Worm (Caenorhabditis elegans) whole organism, L1 larva: ENCODE measurements around the gene cdc-50.B.

ENCODE experiments used
- C34B4.2 ChIP-seq: sonication (generic microtip); optimal IDR thresholded peaks from 2 replicates; lab custom pipeline; 2017; ENCODE audit warnings: mild to moderate bottlenecking, missing genetic modification characterization, missing compliant biosample characterization
- F16B12.6 ChIP-seq: fragments of 150-350 bp; optimal IDR thresholded peaks from 2 replicates; lab custom pipeline; 2014; ENCODE audit warnings: missing biosample characterization, missing genetic modification characterization
- Y116A8C.19 ChIP-seq: sonication (generic microtip); optimal IDR thresholded peaks from 2 replicates; lab custom pipeline; 2016; ENCODE audit warnings: missing compliant biosample characterization, missing genetic modification characterization, borderline replicate concordance
- aha-1 ChIP-seq: fragments of 150-350 bp; optimal IDR thresholded peaks from 2 replicates; lab custom pipeline; 2014; ENCODE audit warnings: missing biosample characterization, missing genetic modification characterization
- alr-1 ChIP-seq: fragments of 200-800 bp; sonication (Bioruptor generic); optimal IDR thresholded peaks from 2 replicates; lab custom pipeline; 2018; ENCODE audit warnings: borderline replicate concordance, mild to moderate bottlenecking, missing genetic modification characterization, missing compliant biosample characterization
- aly-2 ChIP-seq: fragments of 150-350 bp; optimal IDR thresholded peaks from 2 replicates; lab custom pipeline; 2014; ENCODE audit warnings: missing biosample characterization, missing genetic modification characterization
- ama-1 ChIP-seq: fragments of 150-350 bp; optimal IDR thresholded peaks from 2 replicates; lab custom pipeline; 2014
- blmp-1 ChIP-seq: fragments of 150-350 bp; optimal IDR thresholded peaks from 2 replicates; lab custom pipeline; 2014; ENCODE audit warnings: missing biosample characterization, missing genetic modification characterization
- ceh-63 ChIP-seq: fragments of 200-800 bp; sonication (Bioruptor generic); optimal IDR thresholded peaks from 2 replicates; lab custom pipeline; 2018; ENCODE audit warnings: mild to moderate bottlenecking, missing genetic modification characterization, missing compliant biosample characterization
- ceh-8 ChIP-seq: fragments of 200-800 bp; sonication (Bioruptor generic); optimal IDR thresholded peaks from 2 replicates; lab custom pipeline; 2018; ENCODE audit warnings: mild to moderate bottlenecking, missing genetic modification characterization, moderate library complexity, missing compliant biosample characterization
- ceh-82 ChIP-seq, 3 experiments: fragments of 150-350 bp in 1 of 3; sonication (generic microtip) in 2 of 3; optimal IDR thresholded peaks; 2 replicates each; lab custom pipeline; 2014 to 2017; ENCODE audit warnings: missing biosample characterization in 3 of 3, missing genetic modification characterization in 3 of 3
- ces-1 ChIP-seq: fragments of 150-350 bp; optimal IDR thresholded peaks from 2 replicates; lab custom pipeline; 2014; ENCODE audit warnings: missing biosample characterization, missing genetic modification reagents, missing genetic modification characterization
- dpl-1 ChIP-seq, 3 experiments: fragments of 150-350 bp in 2 of 3; sonication (generic microtip) in 1 of 3; optimal IDR thresholded peaks; 2 replicates each; lab custom pipeline; 2014 to 2017; ENCODE audit warnings: missing biosample characterization in 3 of 3, missing genetic modification characterization in 3 of 3, missing genetic modification reagents in 3 of 3
- efl-1 ChIP-seq, 4 experiments: fragments of 150-350 bp; optimal IDR thresholded peaks in 3 of 4; peaks in 1 of 4; 1 replicate in 1 of 4; 2 replicates in 3 of 4; lab custom pipeline; 2014; ENCODE audit warnings: missing biosample characterization in 2 of 4, missing genetic modification characterization in 2 of 4, missing genetic modification reagents in 2 of 4
- elt-2 ChIP-seq: sonication (generic microtip); optimal IDR thresholded peaks from 2 replicates; lab custom pipeline; 2016; ENCODE audit warnings: missing genetic modification characterization, mild to moderate bottlenecking, inconsistent platforms, missing compliant biosample characterization, missing genetic modification reagents
- elt-3 ChIP-seq, 6 experiments: fragments of 150-350 bp in 1 of 6; sonication (generic microtip); optimal IDR thresholded peaks; 2 replicates each; lab custom pipeline; 2017 to 2018; ENCODE audit warnings: missing biosample characterization in 6 of 6, missing genetic modification characterization in 6 of 6, inconsistent platforms in 1 of 6
- ets-5 ChIP-seq: fragments of 200-800 bp; sonication (Bioruptor generic); IDR thresholded peaks from 2 replicates; pipeline ENCODE4 v1.3.6; 2022; ENCODE audit warnings: missing genetic modification characterization, missing compliant biosample characterization
- fkh-4 ChIP-seq: sonication (generic microtip); optimal IDR thresholded peaks from 2 replicates; lab custom pipeline; 2016; ENCODE audit warnings: missing compliant biosample characterization, missing genetic modification characterization, borderline replicate concordance
- grh-1 ChIP-seq: fragments of 200-800 bp; sonication (Bioruptor generic); IDR thresholded peaks from 2 replicates; pipeline ENCODE4 v1.3.6; 2022; ENCODE audit warnings: missing genetic modification reagents, missing genetic modification characterization, missing compliant biosample characterization
- hlh-17 ChIP-seq: fragments of 200-800 bp; sonication (Bioruptor generic); optimal IDR thresholded peaks from 2 replicates; lab custom pipeline; 2018; ENCODE audit warnings: missing genetic modification characterization, mild to moderate bottlenecking, missing compliant biosample characterization, moderate library complexity, borderline replicate concordance
- hpl-2 ChIP-seq: fragments of 150-350 bp; optimal IDR thresholded peaks from 2 replicates; lab custom pipeline; 2014; ENCODE audit warnings: missing biosample characterization, missing genetic modification reagents, missing genetic modification characterization
- irx-1 ChIP-seq: sonication (generic microtip); optimal IDR thresholded peaks from 2 replicates; lab custom pipeline; 2016; ENCODE audit warnings: missing genetic modification characterization, missing compliant biosample characterization
- jun-1 ChIP-seq: fragments of 150-350 bp; optimal IDR thresholded peaks from 2 replicates; lab custom pipeline; 2014; ENCODE audit warnings: missing biosample characterization, missing genetic modification reagents, missing genetic modification characterization
- lin-14 ChIP-seq: fragments of 200-800 bp; sonication (Bioruptor generic); optimal IDR thresholded peaks from 2 replicates; lab custom pipeline; 2018; ENCODE audit warnings: mild to moderate bottlenecking, missing genetic modification characterization, moderate library complexity, missing compliant biosample characterization
- lin-35 ChIP-seq, 2 experiments: fragments of 150-350 bp; optimal IDR thresholded peaks; 2 replicates each; lab custom pipeline; 2014; ENCODE audit warnings: missing biosample characterization in 2 of 2, missing genetic modification characterization in 2 of 2, missing genetic modification reagents in 2 of 2
- lsy-2 ChIP-seq, 2 experiments: fragments of 150-350 bp; optimal IDR thresholded peaks; 2 replicates each; lab custom pipeline; 2014; ENCODE audit warnings: missing biosample characterization in 2 of 2, missing genetic modification characterization in 2 of 2
- mab-9 ChIP-seq: fragments of 200-800 bp; sonication (Bioruptor generic); IDR thresholded peaks from 2 replicates; pipeline ENCODE4 v1.3.6; 2022; ENCODE audit warnings: missing genetic modification reagents, missing genetic modification characterization, missing compliant biosample characterization
- mdl-1 ChIP-seq, 2 experiments: fragments of 150-350 bp; optimal IDR thresholded peaks; 2 replicates each; lab custom pipeline; 2014 to 2017; ENCODE audit warnings: missing biosample characterization in 2 of 2, missing genetic modification characterization in 2 of 2, inconsistent platforms in 1 of 2
- mef-2 ChIP-seq: fragments of 150-350 bp; optimal IDR thresholded peaks from 2 replicates; lab custom pipeline; 2014; ENCODE audit warnings: missing biosample characterization, missing genetic modification characterization
- nhr-12 ChIP-seq: sonication (generic microtip); optimal IDR thresholded peaks from 2 replicates; lab custom pipeline; 2017; ENCODE audit warnings: missing biosample characterization, missing genetic modification characterization
- nhr-19 ChIP-seq: fragments of 200-800 bp; sonication (Bioruptor generic); conservative IDR thresholded peaks from 2 replicates; pipeline ENCODE4 v1.3.6; 2022; ENCODE audit warnings: missing genetic modification characterization, missing compliant biosample characterization
- nhr-237 ChIP-seq: fragments of 150-350 bp; optimal IDR thresholded peaks from 2 replicates; lab custom pipeline; 2014; ENCODE audit warnings: missing biosample characterization, missing genetic modification characterization
- nhr-28 ChIP-seq: fragments of 150-350 bp; optimal IDR thresholded peaks from 2 replicates; lab custom pipeline; 2014; ENCODE audit warnings: missing biosample characterization, missing genetic modification characterization
- nhr-76 ChIP-seq: sonication (generic microtip); optimal IDR thresholded peaks from 2 replicates; lab custom pipeline; 2017; ENCODE audit warnings: missing biosample characterization, missing genetic modification characterization
- nhr-77 ChIP-seq: fragments of 150-350 bp; optimal IDR thresholded peaks from 2 replicates; lab custom pipeline; 2014; ENCODE audit warnings: missing biosample characterization, missing genetic modification characterization
- nhr-84 ChIP-seq: sonication (generic microtip); optimal IDR thresholded peaks from 2 replicates; lab custom pipeline; 2017; ENCODE audit warnings: missing biosample characterization, missing genetic modification characterization
- nhr-90 ChIP-seq: sonication (generic microtip); optimal IDR thresholded peaks from 2 replicates; lab custom pipeline; 2016; ENCODE audit warnings: mild to moderate bottlenecking, missing genetic modification characterization, missing compliant biosample characterization; ENCODE audit not compliant: poor library complexity
- pag-3 ChIP-seq: sonication (generic microtip); optimal IDR thresholded peaks from 2 replicates; lab custom pipeline; 2017; ENCODE audit warnings: missing genetic modification characterization, mild to moderate bottlenecking, missing compliant biosample characterization, antibody characterized with exemption, borderline replicate concordance; ENCODE audit not compliant: insufficient read depth
- skn-1 ChIP-seq: fragments of 150-350 bp; optimal IDR thresholded peaks from 2 replicates; lab custom pipeline; 2014; ENCODE audit warnings: missing biosample characterization, missing genetic modification characterization
- snu-23 ChIP-seq: sonication (generic microtip); optimal IDR thresholded peaks from 2 replicates; lab custom pipeline; 2016; ENCODE audit warnings: missing genetic modification characterization, missing compliant biosample characterization
- sptf-1 ChIP-seq: fragments of 150-350 bp; optimal IDR thresholded peaks from 2 replicates; lab custom pipeline; 2014; ENCODE audit warnings: missing biosample characterization, missing genetic modification characterization
- tbx-2 ChIP-seq: sonication (generic microtip); optimal IDR thresholded peaks from 2 replicates; lab custom pipeline; 2016; ENCODE audit warnings: missing genetic modification characterization, missing compliant biosample characterization
- tlp-1 ChIP-seq: fragments of 150-350 bp; optimal IDR thresholded peaks from 2 replicates; lab custom pipeline; 2014; ENCODE audit warnings: missing biosample characterization, missing genetic modification characterization
- unc-130 ChIP-seq: fragments of 150-350 bp; optimal IDR thresholded peaks from 2 replicates; lab custom pipeline; 2017; ENCODE audit warnings: missing biosample characterization, missing genetic modification characterization, inconsistent platforms
- unc-62 ChIP-seq: fragments of 150-350 bp; optimal IDR thresholded peaks from 2 replicates; lab custom pipeline; 2014; ENCODE audit warnings: missing biosample characterization, missing genetic modification reagents, missing genetic modification characterization
- unc-86 ChIP-seq: sonication (generic microtip); optimal IDR thresholded peaks from 2 replicates; lab custom pipeline; 2016; ENCODE audit warnings: missing genetic modification characterization, missing compliant biosample characterization
- unc-98 ChIP-seq: fragments of 200-800 bp; sonication (Bioruptor generic); IDR thresholded peaks from 2 replicates; pipeline ENCODE4 v1.3.6; 2022; ENCODE audit warnings: missing genetic modification characterization, missing compliant biosample characterization
- zag-1 ChIP-seq: fragments of 150-350 bp; optimal IDR thresholded peaks from 2 replicates; lab custom pipeline; 2014; ENCODE audit warnings: missing biosample characterization, missing genetic modification characterization
- ztf-11 ChIP-seq, 2 experiments: sonication (generic microtip); optimal IDR thresholded peaks; 2 replicates each; lab custom pipeline; 2016 to 2017; ENCODE audit warnings: missing genetic modification characterization in 2 of 2, missing biosample characterization in 1 of 2, missing compliant biosample characterization in 1 of 2
- ztf-4 ChIP-seq: fragments of 150-350 bp; optimal IDR thresholded peaks from 2 replicates; lab custom pipeline; 2014; ENCODE audit warnings: missing biosample characterization, missing genetic modification characterization

Gene cdc-50.B

ce11 chrIV:8757729-8758128 lies 6.9 kb upstream of the cdc-50.B start (continued):
- TF ChIP-seq tlp-1: no peak
- no peak for TF ChIP-seq F16B12.6 (tag; lab: Kevin White, UChicago)
- TF ChIP-seq ztf-4: no peak
- TF ChIP-seq jun-1 (tag; lab: Kevin White, UChicago): no peak
- peak; percentile 69 for TF ChIP-seq elt-2 (tag; lab: Kevin White, UChicago)
- TF ChIP-seq ztf-11 (tag; optimal IDR thresholded peaks at IDR 0.05; lab: Kevin White, UChicago): no peak
- TF ChIP-seq mef-2 (tag; lab: Kevin White, UChicago): no peak
- no peak for TF ChIP-seq mdl-1 (tag; optimal IDR thresholded peaks at IDR 0.05; lab: Kevin White, UChicago)
- peak in 1 of 3 experiments; percentile 10 for TF ChIP-seq ceh-82 (tag; optimal IDR thresholded peaks at IDR 0.05; lab: Kevin White, UChicago)
- TF ChIP-seq pag-3 (tag; lab: Kevin White, UChicago): no peak
- TF ChIP-seq nhr-28 (tag; lab: Kevin White, UChicago): no peak
- no peak for TF ChIP-seq C34B4.2
- peak; percentile 31 for TF ChIP-seq unc-130 (tag; lab: Kevin White, UChicago)
- TF ChIP-seq nhr-19 (GFP tag; lab: Robert Waterston, UW): no peak
- peak; percentile 78 for TF ChIP-seq lin-14 (GFP tag; lab: Kevin White, UChicago)
- no peak for TF ChIP-seq nhr-84 (tag; lab: Kevin White, UChicago)
- TF ChIP-seq skn-1 (tag; lab: Kevin White, UChicago): no peak
- no peak for TF ChIP-seq elt-3 (tag; optimal IDR thresholded peaks at IDR 0.05; lab: Kevin White, UChicago)
- no peak for TF ChIP-seq ces-1
- TF ChIP-seq lsy-2 (tag; optimal IDR thresholded peaks at IDR 0.05; lab: Kevin White, UChicago): peak in 1 of 2 experiments; percentile 38
- TF ChIP-seq sptf-1: no peak
- no peak for TF ChIP-seq unc-86 (tag; lab: Kevin White, UChicago)
- TF ChIP-seq hpl-2 (GFP tag; lab: Kevin White, UChicago): no peak
- no peak for TF ChIP-seq ama-1
- TF ChIP-seq grh-1: no peak
- TF ChIP-seq blmp-1 (tag; lab: Kevin White, UChicago): no peak
- TF ChIP-seq fkh-4 (tag; lab: Kevin White, UChicago): no peak
- no peak for TF ChIP-seq ceh-63

ce11 chrIV:8758620-8759019 lies 6.0 kb upstream of the cdc-50.B start:
- peak in 1 of 3 experiments; percentile 28 for TF ChIP-seq dpl-1 (GFP tag; optimal IDR thresholded peaks at IDR 0.05; lab: Kevin White, UChicago)
- no peak for TF ChIP-seq nhr-12 (tag; lab: Kevin White, UChicago)
- no peak for TF ChIP-seq aly-2 (tag; lab: Kevin White, UChicago)
- TF ChIP-seq nhr-84 (tag; lab: Kevin White, UChicago): no peak
- TF ChIP-seq mab-9 (GFP tag; lab: Robert Waterston, UW): no peak
- TF ChIP-seq irx-1 (tag; lab: Kevin White, UChicago): peak; percentile 43
- TF ChIP-seq Y116A8C.19 (tag; lab: Kevin White, UChicago): no peak
- no peak for TF ChIP-seq tbx-2 (tag; lab: Kevin White, UChicago)
- no peak for TF ChIP-seq nhr-77 (tag; lab: Kevin White, UChicago)
- TF ChIP-seq efl-1 (optimal IDR thresholded peaks at IDR 0.05; lab: Kevin White, UChicago): peak; percentile 38 to 50
- peak in 1 of 2 experiments; percentile 13 for TF ChIP-seq efl-1 (GFP tag; optimal IDR thresholded peaks at IDR 0.05 in 1 of 2; lab: Kevin White, UChicago)
- TF ChIP-seq snu-23: peak; percentile 21
- no peak for TF ChIP-seq ztf-4
- no peak for TF ChIP-seq nhr-237 (tag; lab: Kevin White, UChicago)
- TF ChIP-seq lin-35 (GFP tag; optimal IDR thresholded peaks at IDR 0.05; lab: Kevin White, UChicago): peak in 1 of 2 experiments; percentile 43
- no peak for TF ChIP-seq ama-1
- no peak for TF ChIP-seq mdl-1 (tag; optimal IDR thresholded peaks at IDR 0.05; lab: Kevin White, UChicago)
- TF ChIP-seq pag-3 (tag; lab: Kevin White, UChicago): no peak
- TF ChIP-seq unc-98: no peak
- no peak for TF ChIP-seq unc-62 (GFP tag; lab: Kevin White, UChicago)
- no peak for TF ChIP-seq aha-1 (tag; lab: Kevin White, UChicago)
- no peak for TF ChIP-seq ets-5 (GFP tag; lab: Robert Waterston, UW)
- no peak for TF ChIP-seq nhr-76
- TF ChIP-seq zag-1 (tag; lab: Kevin White, UChicago): no peak
- no peak for TF ChIP-seq ceh-8 (GFP tag; lab: Kevin White, UChicago)
- TF ChIP-seq hpl-2 (GFP tag; lab: Kevin White, UChicago): no peak
- no peak for TF ChIP-seq hlh-17
- TF ChIP-seq alr-1 (tag; lab: Kevin White, UChicago): no peak
- TF ChIP-seq ceh-82 (tag; optimal IDR thresholded peaks at IDR 0.05; lab: Kevin White, UChicago): peak; percentile 2 to 65 (median 26)
- no peak for TF ChIP-seq mef-2 (tag; lab: Kevin White, UChicago)
- TF ChIP-seq nhr-90 (tag; lab: Kevin White, UChicago): no peak
- no peak for TF ChIP-seq ztf-11 (tag; optimal IDR thresholded peaks at IDR 0.05; lab: Kevin White, UChicago)
- TF ChIP-seq sptf-1: no peak
- no peak for TF ChIP-seq tlp-1
